Fruit fly (Drosophila melanogaster): ENCODE results near the gene CG11858.

Gene CG11858

DNA sequence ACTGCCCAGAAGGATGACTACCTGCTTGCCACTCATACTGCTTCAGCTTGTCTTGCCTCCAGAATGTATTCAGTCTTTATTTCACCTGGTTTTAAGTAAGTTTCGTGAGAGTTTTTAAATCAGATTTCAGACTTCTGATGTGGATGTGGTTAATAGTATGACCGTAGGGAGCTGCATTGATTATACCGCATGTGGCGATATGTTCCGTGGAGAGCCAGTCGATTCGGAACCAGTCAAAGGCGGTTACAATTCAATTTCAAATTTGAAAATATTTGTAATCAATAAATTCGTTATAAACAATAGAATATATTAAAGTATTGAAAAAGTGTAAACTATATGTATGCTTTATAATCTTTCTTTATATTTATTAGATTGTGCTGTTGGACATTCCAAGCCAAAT lies 27.2 kb upstream of the CG11858 start, which contains the start of gene Sil1:
TSS of gene Sil1 (minus strand) at position 168 of the 400 bp plus-strand sequence.
- TF ChIP-seq woc (GFP tag; optimal IDR thresholded peaks at IDR 0.05) (no peak), GATAd (GFP tag; optimal IDR thresholded peaks at IDR 0.05) (no peak), CrebA (GFP tag; optimal IDR thresholded peaks at IDR 0.05; ENCODE audit: borderline replicate concordance) (no peak), rgr (GFP tag; optimal IDR thresholded peaks at IDR 0.05) (peak; percentile 10)

dm6 chr3R:25236121-25236520 lies 26.4 kb upstream of the CG11858 start:
- TF ChIP-seq Myc (optimal IDR thresholded peaks at IDR 0.05) (no peak), dsf (GFP tag; optimal IDR thresholded peaks at IDR 0.05; ENCODE audit: borderline replicate concordance) (no peak), usp (GFP tag; optimal IDR thresholded peaks at IDR 0.05) (no peak), br (GFP tag; optimal IDR thresholded peaks at IDR 0.05) (no peak), rgr (GFP tag; optimal IDR thresholded peaks at IDR 0.05) (no peak), CG32264 (GFP tag; optimal IDR thresholded peaks at IDR 0.05) (no peak), CrebA (GFP tag; optimal IDR thresholded peaks at IDR 0.05; ENCODE audit: borderline replicate concordance) (no peak)

DNA sequence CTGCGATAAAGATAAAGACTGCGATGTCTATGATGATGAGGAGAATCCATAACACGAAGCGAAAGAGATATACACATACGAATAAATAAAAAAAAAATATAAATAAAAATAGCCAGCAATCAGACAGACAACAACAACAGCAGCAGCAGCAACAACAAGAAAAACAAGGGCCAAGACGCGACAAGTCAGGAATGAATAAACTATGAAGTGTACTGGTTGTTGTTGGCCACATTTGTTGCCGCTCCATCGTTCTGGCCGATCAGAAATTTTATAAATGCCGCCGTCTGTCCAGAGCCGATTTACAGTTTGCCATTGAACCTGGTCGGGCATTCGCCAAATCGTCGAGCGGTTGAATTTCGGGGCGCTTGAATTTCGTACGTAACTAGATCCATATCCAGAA lies 25.2 kb upstream of the CG11858 start, which contains the start of gene Jhbp7:
TSS of gene Jhbp7 (plus strand) at position 301 of the 400 bp plus-strand sequence.
- no peak for TF ChIP-seq lola (GFP tag; optimal IDR thresholded peaks at IDR 0.05)
- TF ChIP-seq brk (GFP tag; optimal IDR thresholded peaks at IDR 0.05) = no peak
- TF ChIP-seq pan (optimal IDR thresholded peaks at IDR 0.05) = no peak
- TF ChIP-seq Hnf4 (GFP tag; optimal IDR thresholded peaks at IDR 0.05) = no peak
- TF ChIP-seq h (GFP tag; optimal IDR thresholded peaks at IDR 0.05) = no peak
- no peak for TF ChIP-seq br (GFP tag; optimal IDR thresholded peaks at IDR 0.05)
- no peak for TF ChIP-seq Mio (GFP tag; optimal IDR thresholded peaks at IDR 0.05)
- TF ChIP-seq tai (GFP tag; optimal IDR thresholded peaks at IDR 0.05) = no peak
- no peak for TF ChIP-seq Myc (optimal IDR thresholded peaks at IDR 0.05)
- TF ChIP-seq Abd-B (GFP tag; optimal IDR thresholded peaks at IDR 0.05) = no peak
- no peak for TF ChIP-seq HLH106 (tag; optimal IDR thresholded peaks at IDR 0.05)
- TF ChIP-seq Sp1 (GFP tag; optimal IDR thresholded peaks at IDR 0.05) = no peak
- no peak for TF ChIP-seq N (GFP tag; optimal IDR thresholded peaks at IDR 0.05)
- no peak for TF ChIP-seq Vsx2 (GFP tag; optimal IDR thresholded peaks at IDR 0.05; ENCODE audit: partially characterized antibody)
- TF ChIP-seq sage (GFP tag; optimal IDR thresholded peaks at IDR 0.05) = no peak
- TF ChIP-seq Dfd (GFP tag; optimal IDR thresholded peaks at IDR 0.05) = no peak

- TF ChIP-seq lola (GFP tag; optimal IDR thresholded peaks at IDR 0.05) = no peak
- TF ChIP-seq dsf (GFP tag; optimal IDR thresholded peaks at IDR 0.05; ENCODE audit: borderline replicate concordance) = no peak
- no peak for TF ChIP-seq Dif (GFP tag; optimal IDR thresholded peaks at IDR 0.05; ENCODE audit: partially characterized antibody)
- TF ChIP-seq ey (GFP tag; optimal IDR thresholded peaks at IDR 0.05) = no peak
- no peak for TF ChIP-seq HLH106 (tag; optimal IDR thresholded peaks at IDR 0.05)
- no peak for TF ChIP-seq dl (GFP tag; optimal IDR thresholded peaks at IDR 0.05; ENCODE audit: insufficient read depth in 1 of 2, partially characterized antibody in 2 of 2)
- no peak for TF ChIP-seq br (GFP tag; optimal IDR thresholded peaks at IDR 0.05)
- no peak for TF ChIP-seq CrebA (GFP tag; optimal IDR thresholded peaks at IDR 0.05; ENCODE audit: borderline replicate concordance)
- no peak for TF ChIP-seq Myc (optimal IDR thresholded peaks at IDR 0.05)
- no peak for TF ChIP-seq Dfd (GFP tag; optimal IDR thresholded peaks at IDR 0.05)
- no peak for TF ChIP-seq Abd-B (GFP tag; optimal IDR thresholded peaks at IDR 0.05)
Observed at dm6 chr3R:25238771-25239700, 23.5 kb upstream of the CG11858 start.

DNA sequence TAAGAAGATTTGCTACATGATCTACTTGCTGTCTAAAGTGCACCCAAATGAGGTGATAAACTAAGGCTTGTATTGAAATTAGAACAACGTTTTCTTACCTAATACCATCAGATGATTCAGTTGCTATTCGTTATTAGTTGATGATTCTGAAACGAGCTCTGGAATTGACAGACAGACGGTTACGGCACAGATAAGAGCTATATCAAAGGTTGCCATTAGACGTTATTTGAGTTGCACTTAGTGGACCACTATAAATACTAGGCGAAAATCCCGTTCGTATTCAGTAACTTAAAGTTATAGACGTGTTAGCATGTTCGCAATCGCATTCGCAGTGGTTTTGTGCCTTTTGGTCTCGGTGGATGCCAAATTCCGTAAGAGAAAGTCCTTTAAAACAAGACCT lies 22.7 kb upstream of the CG11858 start, which contains the start of gene to:
TSS of gene to (plus strand) at position 301 of the 400 bp plus-strand sequence.
- no peak for TF ChIP-seq Hr78 (GFP tag; optimal IDR thresholded peaks at IDR 0.05)
- TF ChIP-seq Sp1 (GFP tag; optimal IDR thresholded peaks at IDR 0.05) = no peak
- TF ChIP-seq CrebA (GFP tag; optimal IDR thresholded peaks at IDR 0.05; ENCODE audit: borderline replicate concordance) = no peak
- no peak for TF ChIP-seq Jra (GFP tag; optimal IDR thresholded peaks at IDR 0.05)
- TF ChIP-seq br (GFP tag; optimal IDR thresholded peaks at IDR 0.05) = no peak
- no peak for TF ChIP-seq Rel (GFP tag; optimal IDR thresholded peaks at IDR 0.05)
- no peak for TF ChIP-seq Rel (tag; optimal IDR thresholded peaks at IDR 0.05)
- TF ChIP-seq Hr83 (GFP tag; optimal IDR thresholded peaks at IDR 0.05; ENCODE audit: poor library complexity, severe bottlenecking) = no peak
- TF ChIP-seq dl (GFP tag; optimal IDR thresholded peaks at IDR 0.05; ENCODE audit: insufficient read depth in 1 of 2, partially characterized antibody in 2 of 2) = no peak
- TF ChIP-seq Mio (GFP tag; optimal IDR thresholded peaks at IDR 0.05) = no peak
- TF ChIP-seq brk (GFP tag; optimal IDR thresholded peaks at IDR 0.05) = no peak
- TF ChIP-seq jim (GFP tag; optimal IDR thresholded peaks at IDR 0.05) = no peak
- TF ChIP-seq sv (GFP tag; optimal IDR thresholded peaks at IDR 0.05) = no peak
- TF ChIP-seq fru (GFP tag; optimal IDR thresholded peaks at IDR 0.05) = no peak
